Fruit fly (Drosophila melanogaster): ENCODE data around the gene Pus7.

dm6 chr3L:8528546-8528945 is 18.7 kb downstream of the Pus7 start:
- TF ChIP-seq CG8478 (optimal IDR thresholded peaks at IDR 0.05) (no peak), CTCF (optimal IDR thresholded peaks at IDR 0.05) (no peak)

All from S2 (cell line).